Worm (Caenorhabditis elegans) whole organism, L4 larva: Measurements from ENCODE around the gene met-2.

Source experiments
- F26F4.8 ChIP-seq: fragments of 200-800 bp; sonication (Bioruptor generic); conservative IDR thresholded peaks from 2 replicates; pipeline ENCODE4 v1.3.6; 2022; ENCODE audit warnings: missing genetic modification characterization, missing compliant biosample characterization
- F37D6.2 ChIP-seq: sonication (generic microtip); optimal IDR thresholded peaks from 2 replicates; lab custom pipeline; 2016; ENCODE audit warnings: mild to moderate bottlenecking, missing genetic modification characterization, missing compliant biosample characterization
- F44E2.7 ChIP-seq: fragments of 200-800 bp; sonication (Bioruptor generic); IDR thresholded peaks from 2 replicates; pipeline ENCODE4 v2.1.2; 2022; ENCODE audit warnings: missing genetic modification characterization, missing compliant biosample characterization
- R02D3.7 ChIP-seq: fragments of 150-350 bp; sonication (generic microtip); optimal IDR thresholded peaks from 3 replicates; lab custom pipeline; 2014; ENCODE audit warnings: missing biosample characterization, missing genetic modification characterization
- Y105C5A.15 ChIP-seq: fragments of 200-800 bp; sonication (Bioruptor generic); IDR thresholded peaks from 2 replicates; pipeline ENCODE4 v1.3.6; 2022; ENCODE audit warnings: missing genetic modification characterization, missing compliant biosample characterization
- Y48G9A.11 ChIP-seq: fragments of 200-800 bp; sonication (Bioruptor generic); IDR thresholded peaks from 2 replicates; pipeline ENCODE4 v1.3.6; 2022; ENCODE audit warnings: missing genetic modification reagents, missing genetic modification characterization, missing compliant biosample characterization
- Y75B8A.6 ChIP-seq: fragments of 200-800 bp; sonication (Bioruptor generic); IDR thresholded peaks from 2 replicates; pipeline ENCODE4 v1.3.6; 2022; ENCODE audit warnings: missing genetic modification reagents, missing genetic modification characterization, missing compliant biosample characterization
- aha-1 ChIP-seq: fragments of 150-350 bp; peaks from one replicate; lab custom pipeline; 2014; ENCODE audit warnings: missing biosample characterization, missing genetic modification characterization
- aly-2 ChIP-seq: sonication (generic microtip); optimal IDR thresholded peaks from 2 replicates; lab custom pipeline; 2018; ENCODE audit warnings: missing biosample characterization, missing genetic modification characterization
- ama-1 ChIP-seq: fragments of 150-350 bp; optimal IDR thresholded peaks from 2 replicates; lab custom pipeline; 2014; ENCODE audit warnings: inconsistent platforms, mixed read lengths
- arid-1 ChIP-seq: fragments of 200-800 bp; sonication (Bioruptor generic); conservative IDR thresholded peaks from 2 replicates; pipeline ENCODE4 v1.3.6; 2022; ENCODE audit warnings: missing genetic modification reagents, missing genetic modification characterization, missing compliant biosample characterization
- ceh-20 ChIP-seq: fragments of 200-800 bp; sonication (Bioruptor generic); IDR thresholded peaks from 2 replicates; pipeline ENCODE4 v1.3.6; 2022; ENCODE audit warnings: missing genetic modification reagents, missing genetic modification characterization, missing compliant biosample characterization
- ceh-28 ChIP-seq: fragments of 150-350 bp; optimal IDR thresholded peaks from 2 replicates; lab custom pipeline; 2014; ENCODE audit warnings: missing biosample characterization, missing genetic modification reagents, missing genetic modification characterization
- ces-1 ChIP-seq: fragments of 150-350 bp; sonication (generic microtip); optimal IDR thresholded peaks from 4 replicates; lab custom pipeline; 2014; ENCODE audit warnings: missing biosample characterization, missing genetic modification reagents, missing genetic modification characterization
- daf-12 ChIP-seq: fragments of 150-350 bp; optimal IDR thresholded peaks from 2 replicates; lab custom pipeline; 2014; ENCODE audit warnings: missing biosample characterization, missing genetic modification reagents, missing genetic modification characterization
- daf-16 ChIP-seq, 3 experiments: sonication (generic microtip); optimal IDR thresholded peaks; 2 replicates each; lab custom pipeline; 2016 to 2017; ENCODE audit warnings: missing genetic modification characterization in 3 of 3, missing genetic modification reagents in 3 of 3, mild to moderate bottlenecking in 2 of 3, missing compliant biosample characterization in 2 of 3, missing biosample characterization in 1 of 3, moderate library complexity in 1 of 3
- dmd-8 ChIP-seq: fragments of 200-800 bp; sonication (Bioruptor generic); IDR thresholded peaks from 2 replicates; pipeline ENCODE4 v1.3.6; 2022; ENCODE audit warnings: missing genetic modification characterization, missing compliant biosample characterization
- dpl-1 ChIP-seq: fragments of 150-350 bp; optimal IDR thresholded peaks from 2 replicates; lab custom pipeline; 2014; ENCODE audit warnings: missing biosample characterization, missing genetic modification reagents, missing genetic modification characterization
- dve-1 ChIP-seq: sonication (generic microtip); optimal IDR thresholded peaks from 2 replicates; lab custom pipeline; 2017; ENCODE audit warnings: antibody characterized with exemption, mild to moderate bottlenecking, missing genetic modification characterization, missing compliant biosample characterization; ENCODE audit not compliant: insufficient read depth
- egl-43 ChIP-seq: fragments of 200-800 bp; sonication (Bioruptor generic); IDR thresholded peaks from 2 replicates; pipeline ENCODE4 v1.3.6; 2022; ENCODE audit warnings: missing genetic modification reagents, missing genetic modification characterization, missing compliant biosample characterization
- fkh-10 ChIP-seq: fragments of 150-350 bp; optimal IDR thresholded peaks from 2 replicates; lab custom pipeline; 2014; ENCODE audit warnings: missing biosample characterization, missing genetic modification reagents, missing genetic modification characterization
- hlh-30 ChIP-seq: sonication (generic microtip); optimal IDR thresholded peaks from 2 replicates; lab custom pipeline; 2017; ENCODE audit warnings: antibody characterized with exemption, mild to moderate bottlenecking, missing genetic modification characterization, missing compliant biosample characterization; ENCODE audit not compliant: insufficient read depth
- hmg-1.1 ChIP-seq: fragments of 200-800 bp; sonication (Bioruptor generic); IDR thresholded peaks from 2 replicates; pipeline ENCODE4 v1.3.6; 2022; ENCODE audit warnings: missing genetic modification reagents, missing genetic modification characterization, missing compliant biosample characterization
- jun-1 ChIP-seq: fragments of 150-350 bp; optimal IDR thresholded peaks from 2 replicates; lab custom pipeline; 2014; ENCODE audit warnings: missing biosample characterization, missing genetic modification reagents, missing genetic modification characterization
- lin-38 ChIP-seq: fragments of 200-800 bp; sonication (Bioruptor generic); IDR thresholded peaks from 2 replicates; pipeline ENCODE4 v1.3.6; 2022; ENCODE audit warnings: missing genetic modification reagents, missing genetic modification characterization, missing compliant biosample characterization
- lir-3 ChIP-seq: sonication (generic microtip); optimal IDR thresholded peaks from 2 replicates; lab custom pipeline; 2016; ENCODE audit warnings: mild to moderate bottlenecking, missing genetic modification characterization, missing compliant biosample characterization
- lsy-2 ChIP-seq, 2 experiments: fragments of 150-350 bp in 1 of 2; sonication (generic microtip) in 1 of 2; optimal IDR thresholded peaks; 2 replicates each; lab custom pipeline; 2014 to 2017; ENCODE audit warnings: missing biosample characterization in 2 of 2, missing genetic modification characterization in 2 of 2
- madf-9 ChIP-seq: fragments of 200-800 bp; sonication (Bioruptor generic); conservative IDR thresholded peaks from 2 replicates; pipeline ENCODE4 v1.3.6; 2022; ENCODE audit warnings: missing genetic modification reagents, missing genetic modification characterization, missing compliant biosample characterization
- mdl-1 ChIP-seq, 2 experiments: fragments of 150-350 bp in 1 of 2; sonication (generic microtip) in 1 of 2; optimal IDR thresholded peaks; 2 replicates each; lab custom pipeline; 2014 to 2017; ENCODE audit warnings: missing biosample characterization in 2 of 2, missing genetic modification characterization in 2 of 2
- mxl-3 ChIP-seq: fragments of 200-800 bp; sonication (Bioruptor generic); optimal IDR thresholded peaks from 2 replicates; lab custom pipeline; 2018; ENCODE audit warnings: mild to moderate bottlenecking, missing genetic modification characterization, missing compliant biosample characterization
- nhr-25 ChIP-seq: sonication (generic microtip); optimal IDR thresholded peaks from 2 replicates; lab custom pipeline; 2017; ENCODE audit warnings: missing genetic modification characterization, mild to moderate bottlenecking, missing compliant biosample characterization, antibody characterized with exemption, moderate library complexity, borderline replicate concordance; ENCODE audit not compliant: insufficient read depth
- nhr-28 ChIP-seq: fragments of 150-350 bp; optimal IDR thresholded peaks from 2 replicates; lab custom pipeline; 2014; ENCODE audit warnings: missing biosample characterization, missing genetic modification characterization
- nhr-41 ChIP-seq: fragments of 200-800 bp; sonication (Bioruptor generic); IDR thresholded peaks from 2 replicates; pipeline ENCODE4 v1.3.6; 2022; ENCODE audit warnings: missing genetic modification reagents, missing genetic modification characterization, missing compliant biosample characterization
- nhr-6 ChIP-seq: fragments of 150-350 bp; optimal IDR thresholded peaks from 2 replicates; lab custom pipeline; 2014; ENCODE audit warnings: missing biosample characterization, missing genetic modification characterization
- nhr-76 ChIP-seq: fragments of 150-350 bp; optimal IDR thresholded peaks from 2 replicates; lab custom pipeline; 2014; ENCODE audit warnings: missing biosample characterization, missing genetic modification characterization
- nhr-77 ChIP-seq: fragments of 150-350 bp; optimal IDR thresholded peaks from 2 replicates; lab custom pipeline; 2014; ENCODE audit warnings: missing biosample characterization, missing genetic modification characterization
- pha-4 ChIP-seq, 2 experiments: fragments of 150-350 bp in 1 of 2; fragments of 200-800 bp in 1 of 2; sonication (Bioruptor generic) in 1 of 2; IDR thresholded peaks in 1 of 2; optimal IDR thresholded peaks in 1 of 2; 2 replicates each; pipeline versions ENCODE4 v1.3.6 to Lab custom; 2014 to 2022; ENCODE audit warnings: missing genetic modification characterization in 2 of 2, missing genetic modification reagents in 2 of 2, missing biosample characterization in 1 of 2, missing compliant biosample characterization in 1 of 2
- rbr-2 ChIP-seq: sonication (generic microtip); optimal IDR thresholded peaks from 2 replicates; lab custom pipeline; 2016; ENCODE audit warnings: missing genotype, missing genetic modification characterization, missing compliant biosample characterization
- saeg-2 ChIP-seq: fragments of 200-800 bp; sonication (Bioruptor generic); IDR thresholded peaks from 2 replicates; pipeline ENCODE4 v1.3.6; 2022; ENCODE audit warnings: missing genetic modification reagents, missing genetic modification characterization, missing compliant biosample characterization
- sdz-12 ChIP-seq: fragments of 200-800 bp; sonication (Bioruptor generic); optimal IDR thresholded peaks from 2 replicates; lab custom pipeline; 2018; ENCODE audit warnings: mild to moderate bottlenecking, missing genetic modification characterization, missing compliant biosample characterization
- set-16 ChIP-seq: fragments of 200-800 bp; sonication (Bioruptor generic); IDR thresholded peaks from 2 replicates; pipeline ENCODE4 v1.3.6; 2022; ENCODE audit warnings: missing genetic modification reagents, missing genetic modification characterization, missing compliant biosample characterization
- snpc-1.2 ChIP-seq: fragments of 200-800 bp; sonication (Bioruptor generic); IDR thresholded peaks from 2 replicates; pipeline ENCODE4 v1.3.6; 2022; ENCODE audit warnings: missing genetic modification reagents, missing genetic modification characterization, missing compliant biosample characterization
- spr-1 ChIP-seq: sonication (generic microtip); optimal IDR thresholded peaks from 2 replicates; lab custom pipeline; 2016; ENCODE audit warnings: mild to moderate bottlenecking, missing genetic modification characterization, missing compliant biosample characterization
- tra-1 ChIP-seq: fragments of 200-800 bp; sonication (Bioruptor generic); IDR thresholded peaks from 2 replicates; pipeline ENCODE4 v1.3.6; 2022; ENCODE audit warnings: missing genetic modification reagents, missing genetic modification characterization, missing compliant biosample characterization
- unc-130 ChIP-seq: sonication (generic microtip); optimal IDR thresholded peaks from 2 replicates; lab custom pipeline; 2016; ENCODE audit warnings: missing genetic modification reagents, missing genetic modification characterization, missing compliant biosample characterization
- unc-39 ChIP-seq: sonication (generic microtip); optimal IDR thresholded peaks from 2 replicates; lab custom pipeline; 2017; ENCODE audit warnings: missing biosample characterization, missing genetic modification characterization
- vab-7 ChIP-seq: fragments of 200-800 bp; sonication (Bioruptor generic); IDR thresholded peaks from 2 replicates; pipeline ENCODE4 v1.3.6; 2022; ENCODE audit warnings: missing genetic modification reagents, missing genetic modification characterization, missing compliant biosample characterization
- zfp-2 ChIP-seq: sonication (generic microtip); optimal IDR thresholded peaks from 2 replicates; lab custom pipeline; 2016; ENCODE audit warnings: mild to moderate bottlenecking, missing genetic modification characterization, missing compliant biosample characterization
- zip-11 ChIP-seq: fragments of 200-800 bp; sonication (Bioruptor generic); IDR thresholded peaks from 2 replicates; pipeline ENCODE4 v1.3.6; 2022; ENCODE audit warnings: missing genetic modification characterization, missing compliant biosample characterization
- ztf-11 ChIP-seq: fragments of 150-350 bp; optimal IDR thresholded peaks from 2 replicates; lab custom pipeline; 2014; ENCODE audit warnings: missing biosample characterization, missing genetic modification characterization
- ztf-7 ChIP-seq: fragments of 150-350 bp; optimal IDR thresholded peaks from 2 replicates; lab custom pipeline; 2014; ENCODE audit warnings: missing biosample characterization, missing genetic modification characterization

The met-2 gene

ce11 chrIII:8400478-8400877, 25.4 kb downstream of the met-2 start (continued):
- TF ChIP-seq ztf-7 (tag; lab: Kevin White, UChicago) (peak; percentile 82), tra-1 (GFP tag; lab: Robert Waterston, UW) (no peak; the same call in 1 of the 2 replicates), spr-1 (tag; lab: Kevin White, UChicago) (no peak), Y48G9A.11 (GFP tag; lab: Robert Waterston, UW) (no peak), madf-9 (no peak), lsy-2 (tag; optimal IDR thresholded peaks at IDR 0.05; lab: Kevin White, UChicago) (peak in 1 of 2 experiments; percentile 8), hmg-1.1 (no peak), rbr-2 (tag; lab: Kevin White, UChicago) (no peak), daf-16 (GFP tag; optimal IDR thresholded peaks at IDR 0.05; lab: Kevin White, UChicago) (no peak), daf-16 (tag; optimal IDR thresholded peaks at IDR 0.05; lab: Kevin White, UChicago) (no peak), ztf-11 (tag; lab: Kevin White, UChicago) (no peak), Y75B8A.6 (no peak), sdz-12 (no peak), ces-1 (no peak), aly-2 (no peak), aha-1 (tag; lab: Kevin White, UChicago) (no peak), mdl-1 (tag; optimal IDR thresholded peaks at IDR 0.05; lab: Kevin White, UChicago) (peak in 1 of 2 experiments; percentile 49), lir-3 (tag; lab: Kevin White, UChicago) (no peak), dpl-1 (GFP tag; lab: Kevin White, UChicago) (no peak), pha-4 (GFP tag; IDR thresholded peaks at IDR 0.05; lab: Robert Waterston, UW) (no peak), pha-4 (tag; optimal IDR thresholded peaks at IDR 0.05; lab: Kevin White, UChicago) (no peak), F37D6.2 (tag; lab: Kevin White, UChicago) (no peak), unc-39 (tag; lab: Kevin White, UChicago) (no peak), lin-38 (GFP tag; lab: Robert Waterston, UW) (no peak), ama-1 (lab: Kevin White, UChicago) (no peak), hlh-30 (tag; lab: Kevin White, UChicago) (peak; percentile 7), set-16 (GFP tag; lab: Robert Waterston, UW) (no peak), fkh-10 (no peak), unc-130 (no peak), ceh-20 (GFP tag; lab: Robert Waterston, UW) (no peak), arid-1 (GFP tag; lab: Robert Waterston, UW) (no peak), jun-1 (tag; lab: Kevin White, UChicago) (no peak), nhr-76 (tag; lab: Kevin White, UChicago) (no peak), F26F4.8 (no peak), vab-7 (GFP tag; lab: Robert Waterston, UW) (no peak), ceh-28 (tag; lab: Kevin White, UChicago) (no peak), nhr-41 (no peak), R02D3.7 (no peak), nhr-28 (peak; percentile 73), dve-1 (tag; lab: Kevin White, UChicago) (peak; percentile 80), zip-11 (GFP tag; lab: Robert Waterston, UW) (no peak), nhr-77 (peak; percentile 39), dmd-8 (GFP tag; lab: Robert Waterston, UW) (no peak), snpc-1.2 (GFP tag; lab: Robert Waterston, UW) (no peak), nhr-6 (no peak), daf-12 (tag; lab: Kevin White, UChicago) (no peak), zfp-2 (no peak), F44E2.7 (no peak), egl-43 (GFP tag; lab: Robert Waterston, UW) (no peak), saeg-2 (GFP tag; lab: Robert Waterston, UW) (no peak), mxl-3 (GFP tag; lab: Kevin White, UChicago) (peak; percentile 62), Y105C5A.15 (GFP tag; lab: Robert Waterston, UW) (no peak), nhr-25 (tag; lab: Kevin White, UChicago) (no peak)
